Worm (Caenorhabditis elegans) whole organism, L3 larva: ENCODE measurements around the gene Y54F10BM.21.

ENCODE experiments used
- R02D3.7 ChIP-seq: fragments of 150-350 bp; optimal IDR thresholded peaks from 2 replicates; lab custom pipeline; 2014; ENCODE audit warnings: missing biosample characterization, missing genetic modification characterization
- ZK546.5 ChIP-seq: sonication (generic microtip); optimal IDR thresholded peaks from 2 replicates; lab custom pipeline; 2017; ENCODE audit warnings: missing biosample characterization, missing genetic modification characterization
- aly-2 ChIP-seq: fragments of 150-350 bp; optimal IDR thresholded peaks from 2 replicates; lab custom pipeline; 2014; ENCODE audit warnings: missing biosample characterization, missing genetic modification characterization
- ama-1 ChIP-seq: fragments of 150-350 bp; optimal IDR thresholded peaks from 2 replicates; lab custom pipeline; 2018
- ceh-16 ChIP-seq: sonication (generic microtip); optimal IDR thresholded peaks from 2 replicates; lab custom pipeline; 2017; ENCODE audit warnings: missing biosample characterization, missing genetic modification characterization
- ceh-28 ChIP-seq: fragments of 150-350 bp; optimal IDR thresholded peaks from 2 replicates; lab custom pipeline; 2014; ENCODE audit warnings: missing biosample characterization, missing genetic modification reagents, missing genetic modification characterization
- ceh-82 ChIP-seq: fragments of 150-350 bp; optimal IDR thresholded peaks from 2 replicates; lab custom pipeline; 2014; ENCODE audit warnings: missing biosample characterization, missing genetic modification characterization
- daf-12 ChIP-seq: fragments of 150-350 bp; optimal IDR thresholded peaks from 2 replicates; lab custom pipeline; 2014; ENCODE audit warnings: missing biosample characterization, missing genetic modification reagents, missing genetic modification characterization
- egl-27 ChIP-seq: sonication (generic microtip); optimal IDR thresholded peaks from 4 replicates; lab custom pipeline; 2017; ENCODE audit warnings: missing biosample characterization, missing genetic modification reagents, missing genetic modification characterization
- egl-5 ChIP-seq: fragments of 150-350 bp; optimal IDR thresholded peaks from 2 replicates; lab custom pipeline; 2017; ENCODE audit warnings: missing biosample characterization, missing genetic modification reagents, missing genetic modification characterization, inconsistent platforms
- elt-1 ChIP-seq: fragments of 150-350 bp; optimal IDR thresholded peaks from 2 replicates; lab custom pipeline; 2014; ENCODE audit warnings: missing biosample characterization, missing genetic modification characterization
- elt-2 ChIP-seq: sonication (generic microtip); optimal IDR thresholded peaks from 2 replicates; lab custom pipeline; 2016; ENCODE audit warnings: missing genetic modification reagents, mild to moderate bottlenecking, missing genetic modification characterization, missing compliant biosample characterization
- elt-3 ChIP-seq, 3 experiments: fragments of 150-350 bp in 1 of 3; sonication (generic microtip) in 2 of 3; optimal IDR thresholded peaks; 2 replicates in 2 of 3; 4 replicates in 1 of 3; lab custom pipeline; 2014 to 2017; ENCODE audit warnings: missing biosample characterization in 3 of 3, missing genetic modification characterization in 3 of 3
- eor-1 ChIP-seq, 2 experiments: fragments of 150-350 bp; optimal IDR thresholded peaks; 2 replicates each; lab custom pipeline; 2014 to 2018; ENCODE audit warnings: missing biosample characterization in 2 of 2, missing genetic modification characterization in 2 of 2
- fkh-2 ChIP-seq: fragments of 150-350 bp; optimal IDR thresholded peaks from 2 replicates; lab custom pipeline; 2014; ENCODE audit warnings: missing biosample characterization, missing genetic modification reagents, missing genetic modification characterization
- fos-1 ChIP-seq: fragments of 150-350 bp; optimal IDR thresholded peaks from 2 replicates; lab custom pipeline; 2014; ENCODE audit warnings: missing biosample characterization, missing genetic modification characterization
- jun-1 ChIP-seq: fragments of 150-350 bp; optimal IDR thresholded peaks from 2 replicates; lab custom pipeline; 2014; ENCODE audit warnings: missing biosample characterization, missing genetic modification reagents, missing genetic modification characterization
- lin-15B ChIP-seq: fragments of 150-350 bp; optimal IDR thresholded peaks from 2 replicates; lab custom pipeline; 2014; ENCODE audit warnings: missing biosample characterization, missing genetic modification characterization
- lin-39 ChIP-seq: fragments of 150-350 bp; optimal IDR thresholded peaks from 2 replicates; lab custom pipeline; 2018; ENCODE audit warnings: missing biosample characterization, missing genetic modification reagents, missing genetic modification characterization
- lsy-12 ChIP-seq: sonication (generic microtip); optimal IDR thresholded peaks from 2 replicates; lab custom pipeline; 2016; ENCODE audit warnings: mild to moderate bottlenecking, missing genetic modification characterization, missing compliant biosample characterization
- mdl-1 ChIP-seq: fragments of 150-350 bp; optimal IDR thresholded peaks from 2 replicates; lab custom pipeline; 2014; ENCODE audit warnings: missing biosample characterization, missing genetic modification characterization
- nfya-1 ChIP-seq: sonication (generic microtip); optimal IDR thresholded peaks from 2 replicates; lab custom pipeline; 2017; ENCODE audit warnings: missing genetic modification characterization, mild to moderate bottlenecking, missing compliant biosample characterization, antibody characterized with exemption, moderate library complexity; ENCODE audit not compliant: insufficient read depth
- nhr-11 ChIP-seq: fragments of 150-350 bp; optimal IDR thresholded peaks from 2 replicates; lab custom pipeline; 2014; ENCODE audit warnings: missing biosample characterization, missing genetic modification characterization
- nhr-12 ChIP-seq: fragments of 150-350 bp; optimal IDR thresholded peaks from 2 replicates; lab custom pipeline; 2014; ENCODE audit warnings: missing biosample characterization, missing genetic modification characterization
- nhr-23 ChIP-seq: fragments of 150-350 bp; optimal IDR thresholded peaks from 2 replicates; lab custom pipeline; 2014; ENCODE audit warnings: missing biosample characterization, missing genetic modification reagents, missing genetic modification characterization
- nhr-237 ChIP-seq: fragments of 150-350 bp; optimal IDR thresholded peaks from 2 replicates; lab custom pipeline; 2014; ENCODE audit warnings: missing biosample characterization, missing genetic modification characterization
- nhr-25 ChIP-seq: sonication (generic microtip); optimal IDR thresholded peaks from 2 replicates; lab custom pipeline; 2017; ENCODE audit warnings: missing biosample characterization, missing genetic modification characterization
- nhr-43 ChIP-seq: sonication (generic microtip); optimal IDR thresholded peaks from 2 replicates; lab custom pipeline; 2016; ENCODE audit warnings: mild to moderate bottlenecking, missing genetic modification characterization, missing compliant biosample characterization; ENCODE audit not compliant: poor library complexity, severe bottlenecking
- nhr-67 ChIP-seq: fragments of 150-350 bp; optimal IDR thresholded peaks from 2 replicates; lab custom pipeline; 2014; ENCODE audit warnings: missing biosample characterization, missing genetic modification characterization
- nhr-76 ChIP-seq: fragments of 150-350 bp; sonication (generic microtip); optimal IDR thresholded peaks from 5 replicates; lab custom pipeline; 2014; ENCODE audit warnings: missing biosample characterization, missing genetic modification characterization
- nhr-77 ChIP-seq: fragments of 150-350 bp; optimal IDR thresholded peaks from 2 replicates; lab custom pipeline; 2014; ENCODE audit warnings: missing biosample characterization, missing genetic modification characterization
- pha-4 ChIP-seq: fragments of 150-350 bp; optimal IDR thresholded peaks from 2 replicates; lab custom pipeline; 2014; ENCODE audit warnings: missing biosample characterization, missing genetic modification reagents, missing genetic modification characterization
- pqm-1 ChIP-seq: fragments of 150-350 bp; optimal IDR thresholded peaks from 2 replicates; lab custom pipeline; 2017; ENCODE audit warnings: missing biosample characterization, missing genetic modification characterization, inconsistent platforms
- sea-2 ChIP-seq: fragments of 150-350 bp; sonication (generic microtip); optimal IDR thresholded peaks from 4 replicates; lab custom pipeline; 2014; ENCODE audit warnings: missing biosample characterization, missing genetic modification reagents, missing genetic modification characterization
- snpc-4 ChIP-seq: fragments of 150-350 bp; optimal IDR thresholded peaks from 2 replicates; lab custom pipeline; 2014; ENCODE audit warnings: missing biosample characterization, missing genetic modification characterization
- tbx-2 ChIP-seq: sonication (generic microtip); optimal IDR thresholded peaks from 2 replicates; lab custom pipeline; 2016; ENCODE audit warnings: mild to moderate bottlenecking, missing genetic modification characterization, missing compliant biosample characterization
- unc-39 ChIP-seq: sonication (generic microtip); optimal IDR thresholded peaks from 4 replicates; lab custom pipeline; 2017; ENCODE audit warnings: missing biosample characterization, missing genetic modification characterization
- unc-62 ChIP-seq: fragments of 150-350 bp; sonication (generic microtip); optimal IDR thresholded peaks from 4 replicates; lab custom pipeline; 2014; ENCODE audit warnings: missing biosample characterization, missing genetic modification reagents, missing genetic modification characterization
- zag-1 ChIP-seq: fragments of 150-350 bp; optimal IDR thresholded peaks from 2 replicates; lab custom pipeline; 2014; ENCODE audit warnings: missing biosample characterization, missing genetic modification characterization
- ztf-11 ChIP-seq: fragments of 150-350 bp; optimal IDR thresholded peaks from 2 replicates; lab custom pipeline; 2014; ENCODE audit warnings: missing biosample characterization, missing genetic modification characterization
- ztf-4 ChIP-seq: fragments of 150-350 bp; optimal IDR thresholded peaks from 2 replicates; lab custom pipeline; 2014; ENCODE audit warnings: missing biosample characterization, missing genetic modification characterization

The Y54F10BM.21 gene

DNA sequence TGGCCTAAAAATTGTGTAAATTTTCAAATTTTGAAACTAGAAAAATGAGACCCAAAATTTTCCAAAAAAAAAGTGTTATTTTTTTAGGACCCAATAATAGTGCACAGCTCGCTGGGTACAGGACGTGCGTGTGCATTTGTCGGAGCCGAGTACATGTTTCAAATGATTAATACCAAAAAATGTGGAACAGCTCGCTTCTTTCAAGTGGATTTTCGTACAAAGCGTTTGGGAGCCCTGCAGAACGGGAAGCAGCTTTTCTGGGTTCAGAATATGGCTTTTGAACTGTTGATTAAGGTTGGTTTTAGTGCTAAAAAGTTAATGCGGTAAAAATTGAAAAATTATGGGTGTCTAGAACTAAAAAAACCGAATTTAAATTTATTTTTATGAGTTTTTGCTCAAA lies 11.3 kb downstream of the Y54F10BM.21 start:
- TF ChIP-seq elt-1: no peak
- no peak for TF ChIP-seq nhr-11
- no peak for TF ChIP-seq snpc-4 (tag; lab: Kevin White, UChicago)
- no peak for TF ChIP-seq jun-1 (tag; lab: Kevin White, UChicago)
- no peak for TF ChIP-seq R02D3.7 (tag; lab: Kevin White, UChicago)
- no peak for TF ChIP-seq sea-2 (GFP tag; lab: Kevin White, UChicago)
- no peak for TF ChIP-seq nhr-77 (tag; lab: Kevin White, UChicago)
- TF ChIP-seq ceh-82 (tag; lab: Kevin White, UChicago): no peak
- no peak for TF ChIP-seq pqm-1 (tag; lab: Kevin White, UChicago)
- TF ChIP-seq nhr-67 (tag; lab: Kevin White, UChicago): no peak
- no peak for TF ChIP-seq elt-2 (tag; lab: Kevin White, UChicago)
- no peak for TF ChIP-seq nhr-25 (tag; lab: Kevin White, UChicago)
- TF ChIP-seq nhr-237 (tag; lab: Kevin White, UChicago): no peak
- no peak for TF ChIP-seq mdl-1 (tag; lab: Kevin White, UChicago)
- no peak for TF ChIP-seq ztf-4 (tag; lab: Kevin White, UChicago)
- no peak for TF ChIP-seq unc-39 (tag; lab: Kevin White, UChicago)

DNA sequence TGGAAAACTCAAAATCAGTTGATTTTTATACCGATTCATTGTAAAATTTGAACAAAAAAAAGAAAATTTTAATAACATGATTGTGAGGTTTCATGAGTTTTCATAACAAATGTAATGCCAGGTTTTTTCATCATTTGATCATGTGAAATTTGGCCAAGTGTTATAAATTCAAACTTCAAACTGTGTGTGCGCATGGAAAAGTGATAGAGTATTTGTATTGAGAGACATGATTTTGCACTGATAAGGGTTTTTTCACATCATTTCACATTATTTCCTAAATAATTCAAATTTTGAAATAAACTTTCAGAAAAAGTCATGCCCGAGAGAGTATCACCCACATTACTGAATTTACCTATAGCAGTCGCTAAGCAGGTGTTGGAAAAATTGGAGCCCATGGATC lies 14.2 kb downstream of the Y54F10BM.21 start, which contains the start of gene fbxa-219:
TSS of gene fbxa-219 (plus strand) at position 277 of the 400 bp plus-strand sequence.
- TF ChIP-seq nhr-237 (tag; lab: Kevin White, UChicago) (no peak), elt-2 (tag; lab: Kevin White, UChicago) (peak; percentile 59), pqm-1 (tag; lab: Kevin White, UChicago) (peak; percentile 41), nhr-11 (no peak), R02D3.7 (tag; lab: Kevin White, UChicago) (no peak)

DNA sequence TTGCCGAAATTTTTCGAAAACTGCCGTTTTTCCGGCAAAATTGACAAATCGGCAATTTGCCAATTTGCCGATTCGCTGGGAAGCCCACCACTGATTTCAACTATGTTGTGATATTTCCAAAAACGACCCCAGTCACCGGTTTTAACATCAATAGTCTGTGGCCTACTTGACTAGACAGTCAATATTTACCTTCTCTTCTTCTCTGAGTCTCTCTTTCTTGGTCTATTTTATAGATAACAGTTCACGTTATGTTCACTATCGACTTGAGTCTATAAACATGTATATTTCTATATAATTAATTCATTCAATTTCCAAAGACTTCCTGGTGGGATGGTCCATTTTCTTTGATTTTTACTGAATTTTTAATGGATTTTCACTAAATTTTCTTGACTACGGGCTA lies 17.8 kb downstream of the Y54F10BM.21 start:
- TF ChIP-seq pqm-1 (tag; lab: Kevin White, UChicago) (peak; percentile 69), pha-4 (tag; lab: Kevin White, UChicago) (peak; percentile 99), tbx-2 (no peak), elt-2 (tag; lab: Kevin White, UChicago) (peak; percentile 64)

- TF ChIP-seq egl-27 (tag; lab: Kevin White, UChicago) (no peak), lin-39 (tag; lab: Kevin White, UChicago) (no peak), mdl-1 (tag; lab: Kevin White, UChicago) (no peak), nhr-76 (tag; lab: Kevin White, UChicago) (no peak), ZK546.5 (tag; lab: Kevin White, UChicago) (no peak), nhr-43 (tag; lab: Kevin White, UChicago) (no peak), nhr-77 (tag; lab: Kevin White, UChicago) (no peak), snpc-4 (tag; lab: Kevin White, UChicago) (no peak), unc-39 (tag; lab: Kevin White, UChicago) (no peak), ztf-11 (tag; lab: Kevin White, UChicago) (no peak), fos-1 (tag; lab: Kevin White, UChicago) (no peak), tbx-2 (no peak), ceh-16 (tag; lab: Kevin White, UChicago) (no peak)
Measured at ce11 chrIII:2304149-2304548, 27.2 kb downstream of the Y54F10BM.21 start.

ce11 chrIII:2304867-2305266 lies 27.9 kb downstream of the Y54F10BM.21 start, which contains the start of gene Y54F10BM.9:
Y54F10BM.9 (minus strand) TSS chrIII:2304927.
- TF ChIP-seq unc-39 (tag; lab: Kevin White, UChicago) (no peak), nhr-11 (no peak), daf-12 (tag; lab: Kevin White, UChicago) (no peak), ceh-16 (tag; lab: Kevin White, UChicago) (no peak), ama-1 (no peak), pha-4 (tag; lab: Kevin White, UChicago) (peak; percentile 61), jun-1 (tag; lab: Kevin White, UChicago) (no peak), zag-1 (tag; lab: Kevin White, UChicago) (no peak), tbx-2 (no peak), nhr-76 (tag; lab: Kevin White, UChicago) (no peak), ceh-82 (tag; lab: Kevin White, UChicago) (no peak), unc-62 (GFP tag; lab: Kevin White, UChicago) (no peak), nhr-237 (tag; lab: Kevin White, UChicago) (no peak), eor-1 (tag; optimal IDR thresholded peaks at IDR 0.05; lab: Kevin White, UChicago) (no peak), nhr-25 (tag; lab: Kevin White, UChicago) (peak; percentile 3), pqm-1 (tag; lab: Kevin White, UChicago) (no peak), lin-15B (tag; lab: Kevin White, UChicago) (no peak), nhr-12 (tag; lab: Kevin White, UChicago) (no peak), fkh-2 (tag; lab: Kevin White, UChicago) (no peak), nhr-23 (tag; lab: Kevin White, UChicago) (no peak), nhr-43 (tag; lab: Kevin White, UChicago) (no peak), elt-3 (tag; optimal IDR thresholded peaks at IDR 0.05; lab: Kevin White, UChicago) (no peak), fos-1 (tag; lab: Kevin White, UChicago) (no peak), egl-5 (tag; lab: Kevin White, UChicago) (no peak), nfya-1 (peak; percentile 56), lsy-12 (tag; lab: Kevin White, UChicago) (no peak), egl-27 (tag; lab: Kevin White, UChicago) (no peak), aly-2 (tag; lab: Kevin White, UChicago) (no peak), ceh-28 (peak; percentile 19), sea-2 (GFP tag; lab: Kevin White, UChicago) (no peak), mdl-1 (tag; lab: Kevin White, UChicago) (no peak), nhr-67 (tag; lab: Kevin White, UChicago) (no peak), ztf-4 (tag; lab: Kevin White, UChicago) (no peak)
